Fruit fly (Drosophila melanogaster) whole organism, embryonic: ENCODE results near the gene PhKgamma.
A peak's percentile ranks its signal among the peaks of the same experiment; 100 is the strongest.

Source experiments
- ATbp ChIP-seq: fragments of 200-800 bp; sonication (Bioruptor generic); optimal IDR thresholded peaks from 2 replicates; lab custom pipeline; 2017; ENCODE audit warnings: missing biosample characterization, mild to moderate bottlenecking, missing genetic modification characterization, missing genetic modification reagents
- Blimp-1 ChIP-seq: fragments of 200-800 bp; sonication (Bioruptor generic); optimal IDR thresholded peaks from 3 replicates; lab custom pipeline; 2018; ENCODE audit warnings: missing biosample characterization, missing genetic modification characterization, mild to moderate bottlenecking, moderate library complexity, missing genetic modification reagents
- CG10979 ChIP-seq: fragments of 200-800 bp; sonication (Bioruptor generic); optimal IDR thresholded peaks from 2 replicates; lab custom pipeline; 2018; ENCODE audit warnings: missing biosample characterization, mild to moderate bottlenecking, missing genetic modification characterization, moderate library complexity
- CG11560 ChIP-seq: fragments of 200-800 bp; sonication (Bioruptor generic); IDR thresholded peaks from 3 replicates; pipeline ENCODE4 v1.3.6; 2022; ENCODE audit warnings: missing biosample characterization, missing genetic modification characterization
- CG1233 ChIP-seq: fragments of 200-800 bp; sonication (Bioruptor generic); optimal IDR thresholded peaks from 4 replicates; lab custom pipeline; 2018; ENCODE audit warnings: missing biosample characterization, mild to moderate bottlenecking, missing genetic modification characterization
- CG13296 ChIP-seq: fragments of 200-800 bp; sonication (Bioruptor generic); optimal IDR thresholded peaks from 3 replicates; lab custom pipeline; 2018; ENCODE audit warnings: missing biosample characterization, mild to moderate bottlenecking, missing genetic modification characterization
- CG14710 ChIP-seq: fragments of 200-800 bp; sonication (Bioruptor generic); optimal IDR thresholded peaks from 3 replicates; lab custom pipeline; 2019; ENCODE audit warnings: missing biosample characterization, mild to moderate bottlenecking, missing genetic modification characterization, moderate library complexity
- CG14965 ChIP-seq: fragments of 200-800 bp; sonication (Bioruptor generic); optimal IDR thresholded peaks from 2 replicates; lab custom pipeline; 2016; ENCODE audit warnings: missing biosample characterization, missing genetic modification characterization, borderline replicate concordance
- CG15073 ChIP-seq: fragments of 200-800 bp; sonication (Bioruptor generic); optimal IDR thresholded peaks from 2 replicates; lab custom pipeline; 2016; ENCODE audit warnings: missing biosample characterization, missing genetic modification characterization
- CG1603 ChIP-seq: fragments of 200-800 bp; sonication (Bioruptor generic); optimal IDR thresholded peaks from 2 replicates; lab custom pipeline; 2019; ENCODE audit warnings: missing biosample characterization, mild to moderate bottlenecking, missing genetic modification characterization, moderate library complexity
- CG16863 ChIP-seq: fragments of 200-800 bp; sonication (Bioruptor generic); optimal IDR thresholded peaks from 3 replicates; lab custom pipeline; 2016; ENCODE audit warnings: missing biosample characterization, missing genetic modification characterization
- CG1792 ChIP-seq: fragments of 200-800 bp; sonication (Bioruptor generic); optimal IDR thresholded peaks from 2 replicates; lab custom pipeline; 2016; ENCODE audit warnings: missing biosample characterization, missing genetic modification characterization
- CG31441 ChIP-seq: fragments of 200-800 bp; sonication (Bioruptor generic); IDR thresholded peaks from 2 replicates; pipeline ENCODE4 v1.3.6; 2022; ENCODE audit warnings: missing biosample characterization, missing genetic modification characterization
- CG3726 ChIP-seq: fragments of 200-800 bp; sonication (Bioruptor generic); IDR thresholded peaks from 3 replicates; pipeline ENCODE4, ENCODE4 v1.3.6; 2022; ENCODE audit warnings: missing biosample characterization, missing genetic modification characterization
- CG3847 ChIP-seq: fragments of 200-800 bp; sonication (Bioruptor generic); IDR thresholded peaks from 2 replicates; pipeline ENCODE4 v1.3.6; 2022; ENCODE audit warnings: missing biosample characterization, missing genetic modification characterization
- CG4424 ChIP-seq: fragments of 200-800 bp; sonication (Bioruptor generic); optimal IDR thresholded peaks from 3 replicates; lab custom pipeline; 2016; ENCODE audit warnings: missing biosample characterization, missing genetic modification characterization
- CG4820 ChIP-seq: fragments of 200-800 bp; sonication (Bioruptor generic); optimal IDR thresholded peaks from 3 replicates; lab custom pipeline; 2016; ENCODE audit warnings: missing biosample characterization, missing genetic modification characterization
- CG6175 ChIP-seq: fragments of 200-800 bp; sonication (Bioruptor generic); IDR thresholded peaks from 3 replicates; pipeline ENCODE4 v1.3.6; 2022; ENCODE audit warnings: missing biosample characterization, missing genetic modification characterization
- CG6765 ChIP-seq: fragments of 200-800 bp; sonication (Bioruptor generic); optimal IDR thresholded peaks from 3 replicates; lab custom pipeline; 2017; ENCODE audit warnings: missing biosample characterization, mild to moderate bottlenecking, missing genetic modification characterization
- CG9727 ChIP-seq: fragments of 200-800 bp; sonication (Bioruptor generic); optimal IDR thresholded peaks from 3 replicates; lab custom pipeline; 2017; ENCODE audit warnings: missing biosample characterization, mild to moderate bottlenecking, missing genetic modification characterization
- CG9932 ChIP-seq: fragments of 200-800 bp; sonication (Bioruptor generic); IDR thresholded peaks from 2 replicates; pipeline ENCODE4 v1.3.6; 2022; ENCODE audit warnings: missing biosample characterization, missing genetic modification characterization
- Ets65A ChIP-seq: fragments of 200-800 bp; sonication (Bioruptor generic); peaks from one replicate; lab custom pipeline; 2016; ENCODE audit warnings: missing biosample characterization, missing genetic modification characterization
- H15 ChIP-seq: fragments of 200-800 bp; sonication (Bioruptor generic); IDR thresholded peaks from 3 replicates; pipeline ENCODE4 v1.3.6; 2022; ENCODE audit warnings: missing biosample characterization, missing genetic modification characterization
- MTF-1 ChIP-seq: fragments of 200-800 bp; sonication (Bioruptor generic); optimal IDR thresholded peaks from 2 replicates; lab custom pipeline; 2018; ENCODE audit warnings: missing biosample characterization, mild to moderate bottlenecking, missing genetic modification characterization, borderline replicate concordance
- Myb ChIP-seq: fragments of 200-800 bp; sonication (Bioruptor generic); optimal IDR thresholded peaks from 2 replicates; lab custom pipeline; 2016; ENCODE audit warnings: missing biosample characterization, missing genetic modification characterization
- Nf-YA ChIP-seq: fragments of 200-800 bp; sonication (Bioruptor generic); IDR thresholded peaks from 2 replicates; pipeline ENCODE4 v1.3.6; 2022; ENCODE audit warnings: missing biosample characterization, missing genetic modification characterization
- Oli ChIP-seq: fragments of 200-800 bp; sonication (Bioruptor generic); optimal IDR thresholded peaks from 2 replicates; lab custom pipeline; 2018; ENCODE audit warnings: missing biosample characterization, mild to moderate bottlenecking, missing genetic modification characterization, moderate library complexity
- Sox102F ChIP-seq: fragments of 200-800 bp; sonication (Bioruptor generic); optimal IDR thresholded peaks from 2 replicates; lab custom pipeline; 2018; ENCODE audit warnings: missing biosample characterization, mild to moderate bottlenecking, missing genetic modification characterization, moderate library complexity
- Ssrp ChIP-seq: fragments of 200-800 bp; sonication (Bioruptor generic); optimal IDR thresholded peaks from 2 replicates; lab custom pipeline; 2018; ENCODE audit warnings: missing biosample characterization, mild to moderate bottlenecking, missing genetic modification characterization, moderate library complexity
- Tbp ChIP-seq: fragments of >200 bp; optimal IDR thresholded peaks from 2 replicates; lab custom pipeline; 2018; ENCODE audit warnings: missing biosample characterization, missing genetic modification characterization
- Xrp1 ChIP-seq: fragments of 200-800 bp; sonication (Bioruptor generic); IDR thresholded peaks from 2 replicates; pipeline ENCODE4 v1.3.6; 2022; ENCODE audit warnings: missing biosample characterization, missing genetic modification characterization
- az2 ChIP-seq: fragments of 200-800 bp; sonication (Bioruptor generic); optimal IDR thresholded peaks from 3 replicates; lab custom pipeline; 2016; ENCODE audit warnings: missing biosample characterization, missing genetic modification characterization
- bsh ChIP-seq, 2 experiments: fragments of 200-800 bp; sonication (Bioruptor generic); optimal IDR thresholded peaks; 2 replicates each; lab custom pipeline; 2017 to 2018; ENCODE audit warnings: mild to moderate bottlenecking in 2 of 2, missing biosample characterization in 2 of 2, missing genetic modification characterization in 2 of 2, moderate library complexity in 1 of 2
- dm ChIP-seq: fragments of 200-800 bp; sonication (Bioruptor generic); optimal IDR thresholded peaks from 3 replicates; lab custom pipeline; 2016; ENCODE audit warnings: missing biosample characterization, missing genetic modification characterization
- ems ChIP-seq: fragments of 200-800 bp; sonication (Bioruptor generic); optimal IDR thresholded peaks from 3 replicates; lab custom pipeline; 2016; ENCODE audit warnings: missing biosample characterization, missing genetic modification characterization
- fd3F ChIP-seq: fragments of 200-800 bp; sonication (Bioruptor generic); optimal IDR thresholded peaks from 2 replicates; lab custom pipeline; 2018; ENCODE audit warnings: missing biosample characterization, mild to moderate bottlenecking, missing genetic modification characterization, moderate library complexity
- org-1 ChIP-seq: fragments of 200-800 bp; sonication (Bioruptor generic); optimal IDR thresholded peaks from 2 replicates; lab custom pipeline; 2017; ENCODE audit warnings: missing biosample characterization, missing genetic modification characterization
- otp ChIP-seq: fragments of 200-800 bp; sonication (Bioruptor generic); IDR thresholded peaks from 3 replicates; pipeline ENCODE4, ENCODE4 v1.3.6; 2022; ENCODE audit warnings: missing biosample characterization, missing genetic modification characterization
- pnt ChIP-seq: fragments of 200-800 bp; sonication (Bioruptor generic); optimal IDR thresholded peaks from 3 replicates; lab custom pipeline; 2016; ENCODE audit warnings: missing biosample characterization, missing genetic modification characterization
- rib ChIP-seq: fragments of 200-800 bp; sonication (Bioruptor generic); IDR thresholded peaks from 2 replicates; pipeline ENCODE4 v1.3.6; 2022; ENCODE audit warnings: missing biosample characterization, missing genetic modification characterization
- row ChIP-seq: fragments of 200-800 bp; sonication (Bioruptor generic); IDR thresholded peaks from 3 replicates; pipeline ENCODE4 v1.3.6; 2022; ENCODE audit warnings: missing biosample characterization, missing genetic modification characterization
- sens ChIP-seq: fragments of 200-800 bp; sonication (Bioruptor generic); peaks from one replicate; lab custom pipeline; 2016; ENCODE audit warnings: missing biosample characterization, missing genetic modification characterization
- shn ChIP-seq: fragments of 200-800 bp; sonication (Bioruptor generic); optimal IDR thresholded peaks from 3 replicates; lab custom pipeline; 2016; ENCODE audit warnings: missing biosample characterization, missing genetic modification characterization
- sisA ChIP-seq: fragments of 200-800 bp; sonication (Bioruptor generic); IDR thresholded peaks from 2 replicates; pipeline ENCODE4 v1.3.6; 2022; ENCODE audit warnings: missing biosample characterization, missing genetic modification characterization
- slou ChIP-seq: fragments of 200-800 bp; sonication (Bioruptor generic); optimal IDR thresholded peaks from 3 replicates; lab custom pipeline; 2016; ENCODE audit warnings: missing biosample characterization, missing genetic modification characterization
- unpg ChIP-seq: fragments of 200-800 bp; sonication (Bioruptor generic); optimal IDR thresholded peaks from 3 replicates; lab custom pipeline; 2018; ENCODE audit warnings: missing biosample characterization, mild to moderate bottlenecking, missing genetic modification characterization, moderate library complexity
- vfl ChIP-seq: fragments of 200-800 bp; sonication (Bioruptor generic); optimal IDR thresholded peaks from 2 replicates; lab custom pipeline; 2016; ENCODE audit warnings: missing biosample characterization, missing genetic modification characterization
- wdn ChIP-seq: fragments of 200-800 bp; sonication (Bioruptor generic); IDR thresholded peaks from 2 replicates; pipeline ENCODE4 v1.3.6; 2022; ENCODE audit warnings: missing biosample characterization, missing genetic modification characterization

PhKgamma gene

dm6 chrX:11731665-11732064 is 36.7 kb downstream of the PhKgamma start, which contains the start of gene inaF-C (continued):
- TF ChIP-seq CG11560 (tag; lab: Robert Waterston, UW) = no peak

- TF ChIP-seq CG13296 (no peak), CG6765 (GFP tag; lab: Kevin White, UChicago) (no peak), fd3F (GFP tag; lab: Kevin White, UChicago) (no peak), Nf-YA (no peak), CG14710 (tag; lab: Kevin White, UChicago) (no peak), H15 (GFP tag; lab: Robert Waterston, UW) (no peak), vfl (GFP tag; lab: Kevin White, UChicago) (no peak), dm (GFP tag; lab: Kevin White, UChicago) (no peak), pnt (GFP tag; lab: Kevin White, UChicago) (no peak), ATbp (no peak), wdn (GFP tag; lab: Robert Waterston, UW) (no peak), CG9932 (GFP tag; lab: Robert Waterston, UW) (no peak), MTF-1 (no peak), CG31441 (GFP tag; lab: Robert Waterston, UW) (no peak), Ssrp (tag; lab: Kevin White, UChicago) (no peak), rib (GFP tag; lab: Robert Waterston, UW) (no peak), CG15073 (no peak), otp (GFP tag; lab: Robert Waterston, UW) (no peak)
Measured at dm6 chrX:11732670-11733069, 37.7 kb downstream of the PhKgamma start, which contains the start of gene inaF-B. TSS of gene inaF-B (minus strand) at chrX:11732770.

dm6 chrX:11733795-11734194 is 38.9 kb downstream of the PhKgamma start, which contains the start of gene inaF-A:
TSS of gene inaF-A (minus strand) at chrX:11733895.
- TF ChIP-seq CG16863 (GFP tag; lab: Kevin White, UChicago) (no peak), ems (GFP tag; lab: Kevin White, UChicago) (no peak), shn (GFP tag; lab: Kevin White, UChicago) (no peak), CG3847 (GFP tag; lab: Robert Waterston, UW) (no peak)
- TF ChIP-seq, all 482 proteins: peak for 0

- TF ChIP-seq CG3726 (GFP tag; lab: Robert Waterston, UW) (no peak), CG14710 (tag; lab: Kevin White, UChicago) (peak; percentile 7), Ets65A (GFP tag; lab: Kevin White, UChicago) (peak; percentile 50), row (GFP tag; lab: Robert Waterston, UW) (peak; percentile 51; the same call in 1 of the 3 replicates), Blimp-1 (GFP tag; lab: Kevin White, UChicago) (peak; percentile 26), az2 (no peak), CG4820 (GFP tag; lab: Kevin White, UChicago) (no peak), sisA (GFP tag; lab: Robert Waterston, UW) (0 out of 2 replicates have a peak, but pooled peaks have one; percentile 22), CG4424 (GFP tag; lab: Kevin White, UChicago) (peak; percentile 19), org-1 (GFP tag; lab: Kevin White, UChicago) (no peak), unpg (GFP tag; lab: Kevin White, UChicago) (no peak), CG6175 (GFP tag; lab: Robert Waterston, UW) (no peak), Tbp (GFP tag; lab: Kevin White, UChicago) (no peak), bsh (GFP tag; optimal IDR thresholded peaks at IDR 0.05; lab: Kevin White, UChicago) (peak in 1 of 2 experiments; percentile 37), CG10979 (peak; percentile 28), CG1603 (tag; lab: Kevin White, UChicago) (peak; percentile 41), Myb (GFP tag; lab: Kevin White, UChicago) (no peak), sens (GFP tag; lab: Kevin White, UChicago) (peak; percentile 56), Oli (peak; percentile 2), CG1233 (GFP tag; lab: Kevin White, UChicago) (no peak), Sox102F (GFP tag; lab: Kevin White, UChicago) (peak; percentile 18), CG1792 (no peak), Xrp1 (GFP tag; lab: Robert Waterston, UW) (peak; percentile 33; the same call in 1 of the 2 replicates), CG9932 (GFP tag; lab: Robert Waterston, UW) (no peak), slou (no peak), CG14965 (GFP tag; lab: Kevin White, UChicago) (no peak), CG9727 (GFP tag; lab: Kevin White, UChicago) (peak; percentile 7)
Measured at dm6 chrX:11736421-11736820, 41.5 kb downstream of the PhKgamma start.
